Worm (Caenorhabditis elegans) whole organism, L2 larva: Measurements from ENCODE around the gene ttr-9.

Experiments used
- F13H6.1 ChIP-seq: sonication (generic microtip); optimal IDR thresholded peaks from 2 replicates; lab custom pipeline; 2016; ENCODE audit warnings: missing genetic modification characterization, missing compliant biosample characterization
- R02D3.7 ChIP-seq: fragments of 150-350 bp; optimal IDR thresholded peaks from 2 replicates; lab custom pipeline; 2014; ENCODE audit warnings: missing biosample characterization, missing genetic modification characterization
- ceh-16 ChIP-seq: fragments of 150-350 bp; optimal IDR thresholded peaks from 2 replicates; lab custom pipeline; 2014; ENCODE audit warnings: missing biosample characterization, missing genetic modification characterization
- nhr-12 ChIP-seq: fragments of 150-350 bp; optimal IDR thresholded peaks from 2 replicates; lab custom pipeline; 2014; ENCODE audit warnings: missing biosample characterization, missing genetic modification characterization
- unc-62 ChIP-seq: fragments of 150-350 bp; optimal IDR thresholded peaks from 2 replicates; lab custom pipeline; 2014; ENCODE audit warnings: missing biosample characterization, missing genetic modification reagents, missing genetic modification characterization

DNA sequence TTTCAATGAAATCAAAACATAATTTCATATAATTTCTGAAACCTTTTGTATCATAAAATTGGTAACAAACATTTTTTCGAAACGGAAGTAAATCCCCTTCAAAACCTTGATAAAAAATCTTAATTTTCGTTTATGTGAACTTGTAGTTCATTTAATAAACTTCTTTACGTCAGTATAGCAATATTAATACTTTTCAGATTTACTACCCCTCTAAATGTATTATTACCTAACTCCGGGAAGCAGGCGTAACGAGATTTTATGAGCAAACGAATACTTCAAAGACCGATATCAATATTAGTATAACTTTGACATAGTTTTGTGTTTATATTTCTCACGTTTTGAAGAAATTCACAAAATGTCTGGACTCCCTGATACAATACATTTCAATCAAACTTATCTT lies 17.8 kb downstream of the ttr-9 start, which contains the start of gene sru-1:
- TF ChIP-seq F13H6.1 (tag; lab: Kevin White, UChicago) = no peak
- no peak for TF ChIP-seq ceh-16 (tag; lab: Kevin White, UChicago)
- TF ChIP-seq nhr-12 (tag; lab: Kevin White, UChicago) = no peak
- no peak for TF ChIP-seq unc-62 (GFP tag; lab: Kevin White, UChicago)
- TF ChIP-seq R02D3.7 (tag; lab: Kevin White, UChicago) = no peak
